Worm (Caenorhabditis elegans) whole organism, L1 larva: Measurements from ENCODE around the gene rgs-1.

Experiments used
- aha-1 ChIP-seq: fragments of 150-350 bp; optimal IDR thresholded peaks from 2 replicates; lab custom pipeline; 2014; ENCODE audit warnings: missing biosample characterization, missing genetic modification characterization
- blmp-1 ChIP-seq: fragments of 150-350 bp; optimal IDR thresholded peaks from 2 replicates; lab custom pipeline; 2014; ENCODE audit warnings: missing biosample characterization, missing genetic modification characterization
- ceh-88 ChIP-seq: fragments of 200-800 bp; sonication (Bioruptor generic); IDR thresholded peaks from 2 replicates; pipeline ENCODE4 v1.3.6; 2022; ENCODE audit warnings: missing genetic modification characterization, missing compliant biosample characterization
- hlh-17 ChIP-seq: fragments of 200-800 bp; sonication (Bioruptor generic); optimal IDR thresholded peaks from 2 replicates; lab custom pipeline; 2018; ENCODE audit warnings: missing genetic modification characterization, mild to moderate bottlenecking, missing compliant biosample characterization, moderate library complexity, borderline replicate concordance
- hlh-4 ChIP-seq: sonication (generic microtip); optimal IDR thresholded peaks from 2 replicates; lab custom pipeline; 2016; ENCODE audit warnings: mild to moderate bottlenecking, missing genetic modification characterization, missing compliant biosample characterization
- lin-14 ChIP-seq: fragments of 200-800 bp; sonication (Bioruptor generic); optimal IDR thresholded peaks from 2 replicates; lab custom pipeline; 2018; ENCODE audit warnings: mild to moderate bottlenecking, missing genetic modification characterization, moderate library complexity, missing compliant biosample characterization
- mab-9 ChIP-seq: fragments of 200-800 bp; sonication (Bioruptor generic); IDR thresholded peaks from 2 replicates; pipeline ENCODE4 v1.3.6; 2022; ENCODE audit warnings: missing genetic modification reagents, missing genetic modification characterization, missing compliant biosample characterization
- mdl-1 ChIP-seq, 2 experiments: fragments of 150-350 bp; optimal IDR thresholded peaks; 2 replicates each; lab custom pipeline; 2014 to 2017; ENCODE audit warnings: missing biosample characterization in 2 of 2, missing genetic modification characterization in 2 of 2, inconsistent platforms in 1 of 2
- mep-1 ChIP-seq: fragments of 150-350 bp; optimal IDR thresholded peaks from 2 replicates; lab custom pipeline; 2014; ENCODE audit warnings: missing biosample characterization, missing genetic modification characterization
- nhr-11 ChIP-seq: fragments of 150-350 bp; optimal IDR thresholded peaks from 2 replicates; lab custom pipeline; 2014; ENCODE audit warnings: missing biosample characterization, missing genetic modification characterization
- nhr-76 ChIP-seq: sonication (generic microtip); optimal IDR thresholded peaks from 2 replicates; lab custom pipeline; 2017; ENCODE audit warnings: missing biosample characterization, missing genetic modification characterization
- sox-4 ChIP-seq: sonication (generic microtip); optimal IDR thresholded peaks from 2 replicates; lab custom pipeline; 2016; ENCODE audit warnings: missing genetic modification characterization, missing compliant biosample characterization
- unc-62 ChIP-seq: fragments of 150-350 bp; optimal IDR thresholded peaks from 2 replicates; lab custom pipeline; 2014; ENCODE audit warnings: missing biosample characterization, missing genetic modification reagents, missing genetic modification characterization
- unc-86 ChIP-seq: sonication (generic microtip); optimal IDR thresholded peaks from 2 replicates; lab custom pipeline; 2016; ENCODE audit warnings: missing genetic modification characterization, missing compliant biosample characterization
- xbp-1 ChIP-seq: sonication (generic microtip); optimal IDR thresholded peaks from 2 replicates; lab custom pipeline; 2016; ENCODE audit warnings: missing genetic modification characterization, missing compliant biosample characterization

Gene rgs-1

ce11 chrIII:9965444-9965843, 50.9 kb downstream of the rgs-1 start:
- peak; percentile 39 for TF ChIP-seq blmp-1
- no peak for TF ChIP-seq aha-1
- TF ChIP-seq nhr-11 (tag; lab: Kevin White, UChicago): no peak
- no peak for TF ChIP-seq lin-14 (GFP tag; lab: Kevin White, UChicago)
- TF ChIP-seq hlh-4 (tag; lab: Kevin White, UChicago): no peak

- TF ChIP-seq ceh-88 (GFP tag; lab: Robert Waterston, UW) (no peak), mdl-1 (tag; optimal IDR thresholded peaks at IDR 0.05; lab: Kevin White, UChicago) (no peak), hlh-17 (GFP tag; lab: Kevin White, UChicago) (no peak), unc-86 (tag; lab: Kevin White, UChicago) (no peak), xbp-1 (tag; lab: Kevin White, UChicago) (no peak), unc-62 (GFP tag; lab: Kevin White, UChicago) (no peak), mep-1 (tag; lab: Kevin White, UChicago) (no peak), mab-9 (GFP tag; lab: Robert Waterston, UW) (no peak), sox-4 (no peak), nhr-76 (no peak)
Measured at ce11 chrIII:9964416-9964815, 51.9 kb downstream of the rgs-1 start.
